Fruit fly (Drosophila melanogaster) whole organism, embryonic: Measurements from ENCODE around the gene CG15772.

Experiments
- Ada2b ChIP-seq: fragments of 200-800 bp; sonication (Bioruptor generic); IDR thresholded peaks from 2 replicates; pipeline ENCODE4 v1.3.6; 2022; ENCODE audit warnings: missing biosample characterization, missing genetic modification characterization
- Aef1 ChIP-seq: fragments of 200-800 bp; sonication (Bioruptor generic); IDR thresholded peaks from 3 replicates; pipeline ENCODE4 v1.3.6; 2022; ENCODE audit warnings: missing biosample characterization, missing genetic modification characterization
- B-H2 ChIP-seq: fragments of 200-800 bp; sonication (Bioruptor generic); optimal IDR thresholded peaks from 2 replicates; lab custom pipeline; 2018; ENCODE audit warnings: missing biosample characterization, mild to moderate bottlenecking, missing genetic modification characterization
- BtbVII ChIP-seq: fragments of 200-800 bp; sonication (Bioruptor generic); optimal IDR thresholded peaks from 3 replicates; lab custom pipeline; 2017; ENCODE audit warnings: missing biosample characterization, mild to moderate bottlenecking, missing genetic modification characterization
- C15 ChIP-seq: fragments of 200-800 bp; sonication (Bioruptor generic); IDR thresholded peaks from 3 replicates; pipeline ENCODE4 v1.3.6; 2022; ENCODE audit warnings: missing biosample characterization, missing genetic modification characterization
- CG10431 ChIP-seq: fragments of 200-800 bp; sonication (Bioruptor generic); optimal IDR thresholded peaks from 3 replicates; lab custom pipeline; 2018; ENCODE audit warnings: missing biosample characterization, mild to moderate bottlenecking, missing genetic modification characterization
- CG11696 ChIP-seq: fragments of 200-800 bp; sonication (Bioruptor generic); IDR thresholded peaks from 2 replicates; pipeline ENCODE4 v1.3.6; 2022; ENCODE audit warnings: missing biosample characterization, missing genetic modification characterization
- CG12299 ChIP-seq: fragments of 200-800 bp; sonication (Bioruptor generic); optimal IDR thresholded peaks from 2 replicates; lab custom pipeline; 2018; ENCODE audit warnings: missing biosample characterization, mild to moderate bottlenecking, missing genetic modification characterization
- CG14050 ChIP-seq: fragments of 200-800 bp; sonication (Bioruptor generic); IDR thresholded peaks from 3 replicates; pipeline ENCODE4 v1.3.6; 2022; ENCODE audit warnings: missing biosample characterization, missing genetic modification characterization
- CG2120 ChIP-seq: fragments of 200-800 bp; sonication (Bioruptor generic); optimal IDR thresholded peaks from 3 replicates; lab custom pipeline; 2016; ENCODE audit warnings: missing biosample characterization, missing genetic modification characterization
- CG33557 ChIP-seq: fragments of 200-800 bp; sonication (Bioruptor generic); optimal IDR thresholded peaks from 2 replicates; lab custom pipeline; 2019; ENCODE audit warnings: missing biosample characterization, mild to moderate bottlenecking, missing genetic modification characterization, moderate library complexity
- CG34376 ChIP-seq: fragments of 200-800 bp; sonication (Bioruptor generic); optimal IDR thresholded peaks from 2 replicates; lab custom pipeline; 2018; ENCODE audit warnings: missing biosample characterization, mild to moderate bottlenecking, missing genetic modification characterization
- CG3838 ChIP-seq: fragments of 200-800 bp; sonication (Bioruptor generic); optimal IDR thresholded peaks from 3 replicates; lab custom pipeline; 2016; ENCODE audit warnings: missing biosample characterization, missing genetic modification characterization
- CG6254 ChIP-seq: fragments of 200-800 bp; sonication (Bioruptor generic); optimal IDR thresholded peaks from 3 replicates; lab custom pipeline; 2017; ENCODE audit warnings: mild to moderate bottlenecking, missing biosample characterization, missing genetic modification reagents, missing genetic modification characterization
- CG6854 ChIP-seq: fragments of 200-800 bp; sonication (Bioruptor generic); optimal IDR thresholded peaks from 3 replicates; lab custom pipeline; 2017; ENCODE audit warnings: missing biosample characterization, mild to moderate bottlenecking, missing genetic modification characterization
- CG7745 ChIP-seq: fragments of 200-800 bp; sonication (Bioruptor generic); optimal IDR thresholded peaks from 2 replicates; lab custom pipeline; 2018; ENCODE audit warnings: missing biosample characterization, mild to moderate bottlenecking, missing genetic modification characterization, moderate library complexity
- CG8765 ChIP-seq: fragments of 200-800 bp; sonication (Bioruptor generic); IDR thresholded peaks from 2 replicates; pipeline ENCODE4 v1.3.6; 2022; ENCODE audit warnings: missing biosample characterization, missing genetic modification characterization
- CG9727 ChIP-seq: fragments of 200-800 bp; sonication (Bioruptor generic); optimal IDR thresholded peaks from 3 replicates; lab custom pipeline; 2017; ENCODE audit warnings: missing biosample characterization, mild to moderate bottlenecking, missing genetic modification characterization
- Fer3 ChIP-seq: fragments of 200-800 bp; sonication (Bioruptor generic); optimal IDR thresholded peaks from 2 replicates; lab custom pipeline; 2018; ENCODE audit warnings: missing biosample characterization, mild to moderate bottlenecking, missing genetic modification characterization, moderate library complexity
- H15 ChIP-seq: fragments of 200-800 bp; sonication (Bioruptor generic); IDR thresholded peaks from 3 replicates; pipeline ENCODE4 v1.3.6; 2022; ENCODE audit warnings: missing biosample characterization, missing genetic modification characterization
- H2.0 ChIP-seq: fragments of 200-800 bp; sonication (Bioruptor generic); IDR thresholded peaks from 2 replicates; pipeline ENCODE4 v1.3.6; 2022; ENCODE audit warnings: missing biosample characterization, missing genetic modification characterization
- HmgZ ChIP-seq: fragments of 200-800 bp; sonication (Bioruptor generic); optimal IDR thresholded peaks from 2 replicates; lab custom pipeline; 2018; ENCODE audit warnings: missing biosample characterization, mild to moderate bottlenecking, missing genetic modification characterization
- Hmr ChIP-seq: fragments of 200-800 bp; sonication (Bioruptor generic); optimal IDR thresholded peaks from 3 replicates; lab custom pipeline; 2017; ENCODE audit warnings: mild to moderate bottlenecking, missing biosample characterization, missing genetic modification reagents, missing genetic modification characterization
- Lhr ChIP-seq: fragments of 200-800 bp; sonication (Bioruptor generic); optimal IDR thresholded peaks from 3 replicates; lab custom pipeline; 2017; ENCODE audit warnings: mild to moderate bottlenecking, missing biosample characterization, missing genetic modification reagents, missing genetic modification characterization
- Oli ChIP-seq: fragments of 200-800 bp; sonication (Bioruptor generic); optimal IDR thresholded peaks from 2 replicates; lab custom pipeline; 2018; ENCODE audit warnings: missing biosample characterization, mild to moderate bottlenecking, missing genetic modification characterization, moderate library complexity
- Ptx1 ChIP-seq: fragments of 200-800 bp; sonication (Bioruptor generic); IDR thresholded peaks from 2 replicates; pipeline ENCODE4 v1.3.6; 2022; ENCODE audit warnings: missing biosample characterization, missing genetic modification characterization
- Rx ChIP-seq: fragments of 200-800 bp; sonication (Bioruptor generic); IDR thresholded peaks from 2 replicates; pipeline ENCODE4 v1.3.6; 2022; ENCODE audit warnings: missing biosample characterization, missing genetic modification characterization
- bsh ChIP-seq, 2 experiments: fragments of 200-800 bp; sonication (Bioruptor generic); optimal IDR thresholded peaks; 2 replicates each; lab custom pipeline; 2017 to 2018; ENCODE audit warnings: mild to moderate bottlenecking in 2 of 2, missing biosample characterization in 2 of 2, missing genetic modification characterization in 2 of 2, moderate library complexity in 1 of 2
- cas ChIP-seq: fragments of 200-800 bp; sonication (Bioruptor generic); IDR thresholded peaks from 2 replicates; pipeline ENCODE4 v1.3.6; 2022; ENCODE audit warnings: missing biosample characterization, missing genetic modification characterization
- ci ChIP-seq: fragments of 200-800 bp; sonication (Bioruptor generic); IDR thresholded peaks from 3 replicates; pipeline ENCODE4 v1.3.6; 2022; ENCODE audit warnings: missing biosample characterization, missing genetic modification characterization
- corto ChIP-seq: fragments of 200-800 bp; sonication (Bioruptor generic); optimal IDR thresholded peaks from 2 replicates; lab custom pipeline; 2016; ENCODE audit warnings: missing biosample characterization, mild to moderate bottlenecking, missing genetic modification characterization, moderate library complexity
- fd64A ChIP-seq: fragments of 200-800 bp; sonication (Bioruptor generic); optimal IDR thresholded peaks from 3 replicates; lab custom pipeline; 2018; ENCODE audit warnings: missing biosample characterization, mild to moderate bottlenecking, missing genetic modification characterization
- ind ChIP-seq: fragments of 200-800 bp; sonication (Bioruptor generic); optimal IDR thresholded peaks from 3 replicates; lab custom pipeline; 2016; ENCODE audit warnings: missing biosample characterization, missing genetic modification characterization
- inv ChIP-seq: fragments of 200-800 bp; sonication (Bioruptor generic); IDR thresholded peaks from 2 replicates; pipeline ENCODE4 v1.3.6; 2022; ENCODE audit warnings: missing biosample characterization, missing genetic modification characterization; ENCODE audit not compliant: partially characterized antibody
- lab ChIP-seq: fragments of 200-800 bp; sonication (Bioruptor generic); optimal IDR thresholded peaks from 3 replicates; lab custom pipeline; 2017; ENCODE audit warnings: missing biosample characterization, missing genetic modification characterization, mild to moderate bottlenecking, moderate library complexity, missing genetic modification reagents
- nmo ChIP-seq: fragments of 200-800 bp; sonication (Bioruptor generic); optimal IDR thresholded peaks from 2 replicates; lab custom pipeline; 2018; ENCODE audit warnings: missing biosample characterization, mild to moderate bottlenecking, missing genetic modification characterization, moderate library complexity
- nom ChIP-seq: fragments of 200-800 bp; sonication (Bioruptor generic); optimal IDR thresholded peaks from 2 replicates; lab custom pipeline; 2017; ENCODE audit warnings: missing biosample characterization, missing genetic modification characterization, mild to moderate bottlenecking, moderate library complexity, missing genetic modification reagents
- ranshi ChIP-seq: fragments of 200-800 bp; sonication (Bioruptor generic); IDR thresholded peaks from 2 replicates; pipeline ENCODE4 v1.3.6; 2022; ENCODE audit warnings: missing biosample characterization, missing genetic modification characterization
- rib ChIP-seq: fragments of 200-800 bp; sonication (Bioruptor generic); IDR thresholded peaks from 2 replicates; pipeline ENCODE4 v1.3.6; 2022; ENCODE audit warnings: missing biosample characterization, missing genetic modification characterization
- run ChIP-seq: fragments of 200-800 bp; sonication (Bioruptor generic); optimal IDR thresholded peaks from 3 replicates; lab custom pipeline; 2018; ENCODE audit warnings: missing biosample characterization, mild to moderate bottlenecking, missing genetic modification characterization
- scrt ChIP-seq: fragments of 200-800 bp; sonication (Bioruptor generic); optimal IDR thresholded peaks from 2 replicates; lab custom pipeline; 2018; ENCODE audit warnings: missing biosample characterization, mild to moderate bottlenecking, missing genetic modification characterization, moderate library complexity
- so ChIP-seq: fragments of 200-800 bp; sonication (Bioruptor generic); IDR thresholded peaks from 3 replicates; pipeline ENCODE4 v1.3.6; 2022; ENCODE audit warnings: missing biosample characterization, missing genetic modification characterization
- ssp ChIP-seq: fragments of 200-800 bp; sonication (Bioruptor generic); IDR thresholded peaks from 2 replicates; pipeline ENCODE4 v1.3.6; 2022; ENCODE audit warnings: missing biosample characterization, missing genetic modification characterization
- tll ChIP-seq, 2 experiments: fragments of 200-800 bp in 1 of 2; fragments of >200 bp in 1 of 2; sonication (Bioruptor generic) in 1 of 2; optimal IDR thresholded peaks; 2 replicates each; lab custom pipeline; 2017 to 2019; ENCODE audit warnings: missing biosample characterization in 2 of 2, missing genetic modification characterization in 2 of 2, mild to moderate bottlenecking in 1 of 2, moderate library complexity in 1 of 2
- unc-4 ChIP-seq: fragments of 200-800 bp; sonication (Bioruptor generic); IDR thresholded peaks from 2 replicates; pipeline ENCODE4 v1.3.6; 2022; ENCODE audit warnings: missing biosample characterization, missing genetic modification characterization; ENCODE audit not compliant: partially characterized antibody
- vnd ChIP-seq: fragments of 200-800 bp; sonication (Bioruptor generic); IDR thresholded peaks from 3 replicates; pipeline ENCODE4 v1.3.6; 2022; ENCODE audit warnings: missing biosample characterization, missing genetic modification characterization; ENCODE audit not compliant: partially characterized antibody
- zf30C ChIP-seq: fragments of 200-800 bp; sonication (Bioruptor generic); optimal IDR thresholded peaks from 3 replicates; lab custom pipeline; 2018; ENCODE audit warnings: missing biosample characterization, mild to moderate bottlenecking, missing genetic modification characterization
- zfh1 ChIP-seq: fragments of 200-800 bp; sonication (Bioruptor generic); IDR thresholded peaks from 3 replicates; pipeline ENCODE4 v1.3.6; 2022; ENCODE audit warnings: missing biosample characterization, missing genetic modification characterization

Gene CG15772

dm6 chrX:5718476-5719012 lies 33.5 kb upstream of the CG15772 start:
- TF ChIP-seq CG12299 (tag; lab: Kevin White, UChicago) (peak; percentile 8), CG14050 (GFP tag; lab: Robert Waterston, UW) (0 out of 3 replicates have a peak, but pooled peaks have one; percentile 12), rib (GFP tag; lab: Robert Waterston, UW) (peak; percentile 84), B-H2 (GFP tag; lab: Kevin White, UChicago) (peak; percentile 88), CG6854 (GFP tag; lab: Kevin White, UChicago) (peak; percentile 17), unc-4 (GFP tag; lab: Robert Waterston, UW) (no peak), H15 (GFP tag; lab: Robert Waterston, UW) (no peak), CG6254 (GFP tag; lab: Kevin White, UChicago) (no peak), H2.0 (GFP tag; lab: Robert Waterston, UW) (peak; percentile 61), corto (GFP tag; lab: Kevin White, UChicago) (peak; percentile 43), ci (GFP tag; lab: Robert Waterston, UW) (peak; percentile 63; the same call in 1 of the 3 replicates), CG8765 (GFP tag; lab: Robert Waterston, UW) (no peak), CG34376 (GFP tag; lab: Kevin White, UChicago) (peak; percentile 53), HmgZ (tag; lab: Kevin White, UChicago) (peak; percentile 46), Lhr (no peak), C15 (GFP tag; lab: Robert Waterston, UW) (0 out of 3 replicates have a peak, but pooled peaks have one; percentile 17), vnd (no peak), nmo (GFP tag; lab: Kevin White, UChicago) (peak; percentile 24), CG7745 (tag; lab: Kevin White, UChicago) (no peak), Rx (GFP tag; lab: Robert Waterston, UW) (peak; percentile 21; the same call in 1 of the 2 replicates), Oli (peak; percentile 59), lab (GFP tag; lab: Kevin White, UChicago) (peak; percentile 87), inv (no peak), CG2120 (GFP tag; lab: Kevin White, UChicago) (peak; percentile 55), fd64A (GFP tag; lab: Kevin White, UChicago) (no peak), run (tag; lab: Kevin White, UChicago) (peak; percentile 1), zfh1 (peak; percentile 61; the same call in 2 of the 3 replicates), CG33557 (GFP tag; lab: Kevin White, UChicago) (no peak), CG9727 (GFP tag; lab: Kevin White, UChicago) (peak; percentile 59), ind (peak; percentile 58), so (GFP tag; lab: Robert Waterston, UW) (peak; percentile 34; the same call in 1 of the 3 replicates), Hmr (peak; percentile 77), nom (GFP tag; lab: Kevin White, UChicago) (no peak), CG3838 (GFP tag; lab: Kevin White, UChicago) (no peak), BtbVII (GFP tag; lab: Kevin White, UChicago) (peak; percentile 56), zf30C (no peak), Fer3 (tag; lab: Kevin White, UChicago) (peak; percentile 82), tll (GFP tag; optimal IDR thresholded peaks at IDR 0.05; lab: Kevin White, UChicago) (no peak), CG10431 (GFP tag; lab: Kevin White, UChicago) (no peak), bsh (GFP tag; optimal IDR thresholded peaks at IDR 0.05; lab: Kevin White, UChicago) (peak in 1 of 2 experiments; percentile 33), Aef1 (GFP tag; lab: Robert Waterston, UW) (peak; percentile 58; the same call in 2 of the 3 replicates), scrt (GFP tag; lab: Kevin White, UChicago) (peak; percentile 58), CG11696 (GFP tag; lab: Robert Waterston, UW) (0 out of 2 replicates have a peak, but pooled peaks have one; percentile 12), Ada2b (peak; percentile 78), Ptx1 (peak; percentile 67), ssp (GFP tag; lab: Robert Waterston, UW) (no peak), ranshi (GFP tag; lab: Robert Waterston, UW) (peak; percentile 71; the same call in 1 of the 2 replicates), cas (peak; percentile 25; the same call in 1 of the 2 replicates)
